Worm (Caenorhabditis elegans): ENCODE results near the gene F22F7.2.

ce11 chrV:2126554-2126953 is 4.0 kb downstream of the F22F7.2 start:
- TF ChIP-seq ztf-28 (GFP tag; IDR thresholded peaks at IDR 0.05): no peak
- no peak for TF ChIP-seq lin-54 (GFP tag; optimal IDR thresholded peaks at IDR 0.05)
- TF ChIP-seq nhr-27 (tag; optimal IDR thresholded peaks at IDR 0.05): no peak
- no peak for TF ChIP-seq ceh-79 (tag; optimal IDR thresholded peaks at IDR 0.05)
- no peak for TF ChIP-seq madf-10 (tag; optimal IDR thresholded peaks at IDR 0.05)
- TF ChIP-seq snpc-4 (GFP tag; optimal IDR thresholded peaks at IDR 0.05): no peak
- no peak for TF ChIP-seq snpc-4 (tag; optimal IDR thresholded peaks at IDR 0.05)
- TF ChIP-seq hlh-12 (tag; optimal IDR thresholded peaks at IDR 0.05): no peak
- peak; percentile 25 for TF ChIP-seq efl-1 (GFP tag; optimal IDR thresholded peaks at IDR 0.05)
- no peak for TF ChIP-seq let-526 (GFP tag; IDR thresholded peaks at IDR 0.05)
- no peak for TF ChIP-seq hsf-1 (GFP tag; IDR thresholded peaks at IDR 0.05)

Data from whole organism, young adult.